Fruit fly (Drosophila melanogaster): ENCODE measurements around the gene Sol1.

The Sol1 gene

DNA sequence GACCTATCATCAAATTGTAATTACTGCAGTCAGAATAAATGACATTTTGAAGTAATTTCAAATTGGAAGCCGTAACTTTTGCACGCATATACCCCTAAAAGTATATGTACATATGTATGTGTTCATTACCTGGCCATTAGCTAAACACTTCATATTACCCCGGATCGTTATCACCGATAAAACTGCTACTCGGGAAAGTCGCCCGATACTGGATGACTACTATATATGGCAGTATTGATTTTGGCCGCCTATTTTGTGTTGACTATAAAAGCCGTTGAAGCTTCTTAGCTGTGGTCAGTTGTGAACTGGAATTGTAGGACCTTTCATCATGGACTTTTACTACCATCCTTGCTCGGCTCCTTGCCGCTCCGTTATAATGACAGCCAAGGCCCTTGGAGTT lies 6.3 kb upstream of the Sol1 start, which contains the start of gene GstD8:
Gene GstD8 (plus strand): TSS at position 301 of the 400 bp plus-strand sequence.
- no peak for TF ChIP-seq CG18476 (GFP tag; optimal IDR thresholded peaks at IDR 0.05)
- TF ChIP-seq CG8944 (GFP tag; optimal IDR thresholded peaks at IDR 0.05) = no peak
- TF ChIP-seq abd-A (tag; optimal IDR thresholded peaks at IDR 0.05) = no peak
- peak; percentile 56 for TF ChIP-seq zen (tag; optimal IDR thresholded peaks at IDR 0.05)

DNA sequence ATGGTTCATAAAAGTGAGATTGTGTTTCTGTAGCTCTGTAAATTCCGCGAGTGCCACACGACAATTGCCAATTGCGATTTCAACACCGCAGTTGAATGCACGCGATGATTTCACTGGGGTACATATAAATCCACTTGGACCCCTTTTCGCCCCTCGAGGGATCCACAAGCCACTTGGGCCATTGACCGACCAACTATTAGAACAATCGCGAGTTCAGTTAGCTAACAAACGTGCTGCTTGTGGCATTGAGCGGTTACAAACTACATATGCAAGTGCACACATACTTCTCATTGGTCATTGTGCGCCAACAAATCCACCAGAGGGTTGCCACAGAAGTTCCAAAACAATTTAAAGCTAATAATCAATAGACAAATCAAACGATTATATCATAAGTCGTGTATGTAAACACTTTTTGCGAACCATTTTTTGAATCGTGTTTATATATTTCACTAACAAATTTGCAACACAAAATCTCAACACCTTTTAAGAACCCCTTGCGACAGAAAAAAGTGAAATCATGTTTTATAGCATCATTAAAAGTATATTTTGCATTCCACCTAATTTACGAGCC lies 4.8 kb upstream of the Sol1 start:
- TF ChIP-seq CG14860 (GFP tag; IDR thresholded peaks at IDR 0.05; ENCODE audit: partially characterized antibody) (no peak), Drgx (GFP tag; IDR thresholded peaks at IDR 0.05) (peak; percentile 55), CG18476 (GFP tag; optimal IDR thresholded peaks at IDR 0.05) (peak; percentile 79), CG16779 (GFP tag; IDR thresholded peaks at IDR 0.05) (no peak), nau (GFP tag; optimal IDR thresholded peaks at IDR 0.05) (no peak), CG11085 (GFP tag; IDR thresholded peaks at IDR 0.05) (no peak), pum (GFP tag; optimal IDR thresholded peaks at IDR 0.05) (no peak)

- peak; percentile 12 for TF ChIP-seq pros (GFP tag; optimal IDR thresholded peaks at IDR 0.05)
- TF ChIP-seq zen (tag; optimal IDR thresholded peaks at IDR 0.05) = peak; percentile 98
- TF ChIP-seq Dll (GFP tag; IDR thresholded peaks at IDR 0.05; ENCODE audit: partially characterized antibody) = no peak
- TF ChIP-seq CG15479 (GFP tag; optimal IDR thresholded peaks at IDR 0.05) = peak; percentile 20
- peak; percentile 55 for TF ChIP-seq D (optimal IDR thresholded peaks at IDR 0.05)
- no peak for TF ChIP-seq D (GFP tag; optimal IDR thresholded peaks at IDR 0.05)
These were observed 3.5 kb upstream of the Sol1 start, which contains the start of gene CG10035 for dm6 chr3R:12382563-12382962. TSS of gene CG10035 (minus strand) at chr3R:12382691.

DNA sequence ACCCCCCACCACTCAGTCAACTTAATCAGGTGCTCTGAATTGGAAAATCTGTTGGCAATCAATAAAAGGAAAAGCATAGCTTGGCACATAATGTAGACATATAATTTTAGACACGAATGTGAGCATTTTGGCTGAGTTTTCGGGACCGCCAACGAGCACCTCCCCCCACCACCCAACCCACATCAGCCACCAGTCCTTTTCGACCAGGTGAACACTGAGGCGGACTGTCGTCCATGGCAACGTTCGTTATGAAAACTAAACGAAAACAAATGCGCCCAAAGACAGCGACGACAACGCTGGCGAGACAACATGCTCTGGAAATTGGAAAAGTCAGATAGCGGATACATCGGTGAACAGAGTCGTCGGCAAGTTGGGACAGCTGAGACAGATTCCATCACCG lies 3.0 kb upstream of the Sol1 start, which contains the start of gene GstD11:
Gene GstD11 (plus strand): TSS at position 301 of the 400 bp plus-strand sequence.
- TF ChIP-seq kah (GFP tag; optimal IDR thresholded peaks at IDR 0.05) = no peak
- TF ChIP-seq ranshi (GFP tag; IDR thresholded peaks at IDR 0.05) = no peak
- no peak for TF ChIP-seq fru (optimal IDR thresholded peaks at IDR 0.05)
- no peak for TF ChIP-seq CG18262 (tag; optimal IDR thresholded peaks at IDR 0.05)
- TF ChIP-seq chif (GFP tag; optimal IDR thresholded peaks at IDR 0.05) = no peak
- TF ChIP-seq fd96Cb (tag; optimal IDR thresholded peaks at IDR 0.05) = no peak
- no peak for TF ChIP-seq dm (GFP tag; optimal IDR thresholded peaks at IDR 0.05)
- TF ChIP-seq CG13424 (tag; optimal IDR thresholded peaks at IDR 0.05) = no peak
- no peak for TF ChIP-seq her (GFP tag; optimal IDR thresholded peaks at IDR 0.05)
- no peak for TF ChIP-seq CG14667 (GFP tag; IDR thresholded peaks at IDR 0.05)
- no peak for TF ChIP-seq kni (GFP tag; optimal IDR thresholded peaks at IDR 0.05)
- no peak for TF ChIP-seq dmrt11E (tag; optimal IDR thresholded peaks at IDR 0.05)

dm6 chr3R:12383784-12384183 lies 2.3 kb upstream of the Sol1 start:
- TF ChIP-seq CG12104 (GFP tag; optimal IDR thresholded peaks at IDR 0.05) (no peak), Bgb (GFP tag; IDR thresholded peaks at IDR 0.05; ENCODE audit: partially characterized antibody) (peak; percentile 20; the same call in 1 of the 2 replicates), CG18262 (tag; optimal IDR thresholded peaks at IDR 0.05) (no peak), CG16813 (GFP tag; IDR thresholded peaks at IDR 0.05; ENCODE audit: partially characterized antibody) (peak; percentile 31; the same call in 1 of the 3 replicates), amos (GFP tag; IDR thresholded peaks at IDR 0.05; ENCODE audit: partially characterized antibody) (peak; percentile 60), stwl (tag; optimal IDR thresholded peaks at IDR 0.05) (peak; percentile 39), knrl (GFP tag; IDR thresholded peaks at IDR 0.05; ENCODE audit: partially characterized antibody) (peak; percentile 27; the same call in 1 of the 3 replicates), CG13287 (GFP tag; IDR thresholded peaks at IDR 0.05; ENCODE audit: partially characterized antibody) (peak; percentile 21; the same call in 1 of the 2 replicates), CTCF (GFP tag; optimal IDR thresholded peaks at IDR 0.05) (peak; percentile 71)

All from whole organism, embryonic.